Worm (Caenorhabditis elegans): ENCODE results near the gene sfa-1.

sfa-1 gene

ce11 chrIV:17105578-17105977, 5.2 kb downstream of the sfa-1 start:
- no peak for TF ChIP-seq lsy-2 (tag; optimal IDR thresholded peaks at IDR 0.05)
- TF ChIP-seq lir-3 (tag; optimal IDR thresholded peaks at IDR 0.05; ENCODE audit: poor library complexity) = no peak
- TF ChIP-seq nhr-77 (tag; optimal IDR thresholded peaks at IDR 0.05) = no peak
- no peak for TF ChIP-seq xbp-1 (tag; optimal IDR thresholded peaks at IDR 0.05)
- no peak for TF ChIP-seq unc-98 (GFP tag; IDR thresholded peaks at IDR 0.05)
- no peak for TF ChIP-seq alr-1 (tag; optimal IDR thresholded peaks at IDR 0.05; ENCODE audit: borderline replicate concordance)

DNA sequence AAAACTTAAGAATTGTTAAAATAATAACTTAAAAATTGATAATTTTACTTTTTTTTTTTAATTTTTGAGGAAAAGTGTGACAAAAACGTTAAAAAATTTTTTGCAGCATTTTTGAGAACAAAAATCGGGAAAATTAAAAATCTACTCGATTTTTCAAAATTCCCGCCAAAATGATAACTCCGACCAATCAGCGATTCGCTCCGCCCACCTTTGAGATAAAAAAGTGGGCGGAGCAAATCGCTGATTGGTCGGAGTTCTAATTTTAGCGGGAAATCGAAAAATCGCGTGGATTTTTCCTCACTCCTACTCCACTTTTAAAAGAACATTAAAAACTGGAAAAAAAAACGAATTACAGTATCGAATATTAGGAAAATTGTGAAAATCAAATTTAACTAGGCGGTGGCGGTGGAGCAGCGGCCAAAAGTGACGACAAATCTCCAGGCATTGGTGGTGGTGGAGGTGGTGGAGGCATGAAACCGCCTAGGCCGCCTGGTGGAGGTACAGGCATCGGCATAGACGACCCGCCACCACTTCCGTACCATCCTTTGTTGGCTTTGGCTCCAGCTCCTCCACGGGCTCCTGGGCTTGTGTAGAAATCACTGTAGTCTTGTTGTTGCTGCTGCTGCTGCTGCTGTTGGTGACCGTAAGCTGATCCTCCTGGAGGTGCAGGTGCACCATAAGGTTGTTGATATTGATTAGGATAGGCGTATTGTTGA, 6.5 kb downstream of the sfa-1 start:
- TF ChIP-seq irx-1 (tag; optimal IDR thresholded peaks at IDR 0.05) = no peak
- TF ChIP-seq efl-1 (optimal IDR thresholded peaks at IDR 0.05) = peak; percentile 17 to 22
- peak in 1 of 2 experiments; percentile 72 for TF ChIP-seq efl-1 (GFP tag; optimal IDR thresholded peaks at IDR 0.05 in 1 of 2)
- TF ChIP-seq hlh-17 (GFP tag; optimal IDR thresholded peaks at IDR 0.05; ENCODE audit: borderline replicate concordance) = no peak
- TF ChIP-seq dpl-1 (GFP tag; optimal IDR thresholded peaks at IDR 0.05) = peak in 2 of 3 experiments; percentile 20 to 38
- no peak for TF ChIP-seq rnt-1 (tag; optimal IDR thresholded peaks at IDR 0.05)
- TF ChIP-seq jun-1 (tag; optimal IDR thresholded peaks at IDR 0.05) = no peak
- no peak for TF ChIP-seq unc-62 (GFP tag; optimal IDR thresholded peaks at IDR 0.05)
- TF ChIP-seq ets-5 (GFP tag; IDR thresholded peaks at IDR 0.05) = no peak
- no peak for TF ChIP-seq pag-3 (tag; optimal IDR thresholded peaks at IDR 0.05; ENCODE audit: borderline replicate concordance, insufficient read depth)
- TF ChIP-seq ceh-8 (GFP tag; optimal IDR thresholded peaks at IDR 0.05) = no peak
- no peak for TF ChIP-seq lin-15B (tag; optimal IDR thresholded peaks at IDR 0.05)

- TF ChIP-seq nhr-85 (tag) (peak; percentile 30), unc-86 (tag; optimal IDR thresholded peaks at IDR 0.05) (no peak)
These were observed 7.2 kb downstream of the sfa-1 start, which contains the start of gene Y116A8C.30 for ce11 chrIV:17103615-17104014. Y116A8C.30 (minus strand) TSS chrIV:17103715.

DNA sequence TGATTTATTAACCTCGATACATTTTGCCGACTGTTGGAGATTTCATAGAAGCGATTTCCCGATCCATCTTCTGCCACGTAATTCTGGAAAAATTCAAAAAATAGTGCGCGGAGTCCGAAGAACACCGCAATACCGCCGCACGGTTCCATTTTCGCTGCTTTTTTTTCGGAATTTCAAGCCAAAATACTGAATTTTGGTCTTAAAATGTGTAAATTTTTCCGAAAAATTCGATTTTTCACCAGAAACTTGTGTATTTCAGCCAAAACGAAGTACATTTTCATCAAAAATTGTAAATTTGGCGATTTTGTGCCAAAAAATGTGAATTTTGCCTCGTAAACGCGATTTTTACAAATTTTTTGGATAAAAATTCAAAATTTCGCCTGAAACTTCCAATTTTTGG, 7.7 kb downstream of the sfa-1 start:
- TF ChIP-seq efl-1 (optimal IDR thresholded peaks at IDR 0.05) (no peak), efl-1 (GFP tag; optimal IDR thresholded peaks at IDR 0.05 in 1 of 2) (peak in 1 of 2 experiments; percentile 29), nhr-85 (tag) (no peak)

- no peak for TF ChIP-seq grh-1 (GFP tag; IDR thresholded peaks at IDR 0.05)
- peak; percentile 42 for TF ChIP-seq snu-23 (GFP tag; optimal IDR thresholded peaks at IDR 0.05)
- peak; percentile 36 for TF ChIP-seq rnt-1 (tag; optimal IDR thresholded peaks at IDR 0.05)
- no peak for TF ChIP-seq C16A3.4 (tag; optimal IDR thresholded peaks at IDR 0.05)
- TF ChIP-seq hlh-17 (GFP tag; optimal IDR thresholded peaks at IDR 0.05; ENCODE audit: borderline replicate concordance) = no peak
- no peak for TF ChIP-seq nhr-28 (tag; optimal IDR thresholded peaks at IDR 0.05)
- no peak for TF ChIP-seq ceh-82 (tag; optimal IDR thresholded peaks at IDR 0.05)
- TF ChIP-seq lsy-2 (tag; optimal IDR thresholded peaks at IDR 0.05) = peak in 1 of 2 experiments; percentile 11
- peak in 1 of 2 experiments; percentile 15 for TF ChIP-seq lin-35 (GFP tag; optimal IDR thresholded peaks at IDR 0.05)
- peak; percentile 34; the same call in 1 of the 2 replicates for TF ChIP-seq nhr-19 (GFP tag; conservative IDR thresholded peaks at IDR 0.05)
- TF ChIP-seq nhr-71 (tag; optimal IDR thresholded peaks at IDR 0.05) = peak; percentile 17
These were observed 10.0 kb downstream of the sfa-1 start for ce11 chrIV:17100628-17101338.

DNA sequence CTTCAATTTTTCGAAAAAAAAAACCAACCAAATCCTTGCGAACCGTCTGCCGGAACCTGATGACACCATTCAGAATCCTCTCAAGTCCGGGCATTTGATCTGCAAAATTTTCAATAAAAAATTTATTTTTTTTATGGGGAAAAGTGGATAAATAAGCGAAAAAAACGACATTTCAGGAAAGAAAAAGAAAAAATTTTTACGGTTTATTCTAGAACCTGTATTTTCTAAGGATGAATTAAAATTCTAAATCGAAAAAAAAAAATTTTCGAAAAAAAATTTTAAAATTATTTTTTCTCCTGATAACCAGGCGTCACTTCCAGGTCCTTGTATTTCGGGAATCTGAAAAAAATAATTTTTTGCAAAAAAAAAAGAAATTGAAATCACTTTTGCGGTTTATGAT, 10.6 kb downstream of the sfa-1 start, which contains the start of gene bca-2:
bca-2 (minus strand) TSS at position 101 of the 400 bp plus-strand sequence.
- TF ChIP-seq swsn-7 (tag; optimal IDR thresholded peaks at IDR 0.05) (no peak), elt-2 (tag; optimal IDR thresholded peaks at IDR 0.05) (no peak), nhr-84 (tag; optimal IDR thresholded peaks at IDR 0.05) (no peak), ztf-11 (tag; optimal IDR thresholded peaks at IDR 0.05) (no peak), nhr-20 (tag; optimal IDR thresholded peaks at IDR 0.05) (no peak), blmp-1 (tag; optimal IDR thresholded peaks at IDR 0.05) (no peak)
